Worm (Caenorhabditis elegans) whole organism, L2 larva: Measurements from ENCODE around the gene ugt-62.

Experiments
- F13H6.1 ChIP-seq: sonication (generic microtip); optimal IDR thresholded peaks from 2 replicates; lab custom pipeline; 2016; ENCODE audit warnings: missing genetic modification characterization, missing compliant biosample characterization
- R02D3.7 ChIP-seq: fragments of 150-350 bp; optimal IDR thresholded peaks from 2 replicates; lab custom pipeline; 2014; ENCODE audit warnings: missing biosample characterization, missing genetic modification characterization
- alr-1 ChIP-seq: fragments of 150-350 bp; optimal IDR thresholded peaks from 2 replicates; lab custom pipeline; 2014; ENCODE audit warnings: missing biosample characterization, missing genetic modification characterization
- blmp-1 ChIP-seq: sonication (generic microtip); optimal IDR thresholded peaks from 2 replicates; lab custom pipeline; 2017; ENCODE audit warnings: missing genetic modification characterization, mild to moderate bottlenecking, missing compliant biosample characterization, antibody characterized with exemption, moderate library complexity; ENCODE audit not compliant: insufficient read depth
- ceh-82 ChIP-seq: fragments of 150-350 bp; optimal IDR thresholded peaks from 2 replicates; lab custom pipeline; 2014; ENCODE audit warnings: missing biosample characterization, missing genetic modification characterization
- crh-2 ChIP-seq: sonication (generic microtip); optimal IDR thresholded peaks from 2 replicates; lab custom pipeline; 2017; ENCODE audit warnings: missing biosample characterization, missing genetic modification characterization
- dmd-4 ChIP-seq: sonication (generic microtip); optimal IDR thresholded peaks from 2 replicates; lab custom pipeline; 2017; ENCODE audit warnings: missing biosample characterization, missing genetic modification characterization
- elt-1 ChIP-seq: fragments of 150-350 bp; optimal IDR thresholded peaks from 2 replicates; lab custom pipeline; 2014; ENCODE audit warnings: missing biosample characterization, missing genetic modification characterization
- elt-3 ChIP-seq: sonication (generic microtip); optimal IDR thresholded peaks from 2 replicates; lab custom pipeline; 2017; ENCODE audit warnings: missing biosample characterization, missing genetic modification characterization
- fos-1 ChIP-seq: fragments of 150-350 bp; optimal IDR thresholded peaks from 2 replicates; lab custom pipeline; 2014; ENCODE audit warnings: missing biosample characterization, missing genetic modification characterization
- gmeb-1 ChIP-seq: fragments of 150-350 bp; optimal IDR thresholded peaks from 2 replicates; lab custom pipeline; 2014; ENCODE audit warnings: missing biosample characterization, missing genetic modification characterization
- lin-39 ChIP-seq: fragments of 150-350 bp; optimal IDR thresholded peaks from 2 replicates; lab custom pipeline; 2014; ENCODE audit warnings: missing biosample characterization, missing genetic modification reagents, missing genetic modification characterization
- lsy-2 ChIP-seq, 2 experiments: fragments of 150-350 bp in 1 of 2; sonication (generic microtip) in 1 of 2; optimal IDR thresholded peaks; 2 replicates each; lab custom pipeline; 2014 to 2017; ENCODE audit warnings: missing biosample characterization in 2 of 2, missing genetic modification characterization in 2 of 2
- mab-5 ChIP-seq: fragments of 150-350 bp; optimal IDR thresholded peaks from 2 replicates; lab custom pipeline; 2014; ENCODE audit warnings: missing biosample characterization, missing genetic modification characterization
- mbf-1 ChIP-seq: sonication (generic microtip); optimal IDR thresholded peaks from 2 replicates; lab custom pipeline; 2017; ENCODE audit warnings: missing biosample characterization, missing genetic modification characterization
- mdl-1 ChIP-seq, 2 experiments: fragments of 150-350 bp in 1 of 2; sonication (generic microtip) in 1 of 2; optimal IDR thresholded peaks; 2 replicates each; lab custom pipeline; 2017; ENCODE audit warnings: missing biosample characterization in 2 of 2, missing genetic modification characterization in 2 of 2
- nhr-10 ChIP-seq: sonication (generic microtip); optimal IDR thresholded peaks from 2 replicates; lab custom pipeline; 2017; ENCODE audit warnings: missing biosample characterization, missing genetic modification characterization
- nhr-11 ChIP-seq: fragments of 150-350 bp; optimal IDR thresholded peaks from 2 replicates; lab custom pipeline; 2014; ENCODE audit warnings: missing biosample characterization, missing genetic modification characterization
- nhr-12 ChIP-seq: fragments of 150-350 bp; optimal IDR thresholded peaks from 2 replicates; lab custom pipeline; 2014; ENCODE audit warnings: missing biosample characterization, missing genetic modification characterization
- nhr-129 ChIP-seq: fragments of 150-350 bp; optimal IDR thresholded peaks from 2 replicates; lab custom pipeline; 2014; ENCODE audit warnings: missing biosample characterization, missing genetic modification characterization
- nhr-21 ChIP-seq: fragments of 150-350 bp; optimal IDR thresholded peaks from 2 replicates; lab custom pipeline; 2014; ENCODE audit warnings: missing biosample characterization, missing genetic modification characterization
- nhr-23 ChIP-seq: fragments of 150-350 bp; optimal IDR thresholded peaks from 2 replicates; lab custom pipeline; 2014; ENCODE audit warnings: missing biosample characterization, missing genetic modification reagents, missing genetic modification characterization
- nhr-25 ChIP-seq: fragments of 150-350 bp; sonication (generic microtip); optimal IDR thresholded peaks from 3 replicates; lab custom pipeline; 2014; ENCODE audit warnings: missing biosample characterization, missing genetic modification characterization
- nhr-6 ChIP-seq: fragments of 150-350 bp; optimal IDR thresholded peaks from 2 replicates; lab custom pipeline; 2014; ENCODE audit warnings: missing biosample characterization, missing genetic modification characterization
- nhr-77 ChIP-seq: fragments of 150-350 bp; optimal IDR thresholded peaks from 2 replicates; lab custom pipeline; 2014; ENCODE audit warnings: missing biosample characterization, missing genetic modification characterization
- sem-4 ChIP-seq: fragments of 150-350 bp; optimal IDR thresholded peaks from 2 replicates; lab custom pipeline; 2014; ENCODE audit warnings: missing biosample characterization, missing genetic modification reagents, missing genetic modification characterization
- skn-1 ChIP-seq: sonication (generic microtip); optimal IDR thresholded peaks from 2 replicates; lab custom pipeline; 2017; ENCODE audit warnings: missing biosample characterization, missing genetic modification characterization
- sma-3 ChIP-seq: sonication (generic microtip); optimal IDR thresholded peaks from 2 replicates; lab custom pipeline; 2016; ENCODE audit warnings: missing genetic modification reagents, missing genetic modification characterization, missing compliant biosample characterization
- sma-9 ChIP-seq, 2 experiments: fragments of 150-350 bp in 1 of 2; sonication (generic microtip) in 1 of 2; optimal IDR thresholded peaks; 2 replicates each; lab custom pipeline; 2014 to 2016; ENCODE audit warnings: missing genetic modification characterization in 2 of 2, mild to moderate bottlenecking in 1 of 2, missing biosample characterization in 1 of 2, missing compliant biosample characterization in 1 of 2, missing genetic modification reagents in 1 of 2, moderate library complexity in 1 of 2
- unc-39 ChIP-seq: fragments of 150-350 bp; optimal IDR thresholded peaks from 2 replicates; lab custom pipeline; 2014; ENCODE audit warnings: missing biosample characterization, missing genetic modification characterization
- unc-62 ChIP-seq: fragments of 150-350 bp; optimal IDR thresholded peaks from 2 replicates; lab custom pipeline; 2014; ENCODE audit warnings: missing biosample characterization, missing genetic modification reagents, missing genetic modification characterization
- ztf-4 ChIP-seq: fragments of 150-350 bp; optimal IDR thresholded peaks from 2 replicates; lab custom pipeline; 2014; ENCODE audit warnings: missing biosample characterization, missing genetic modification characterization

ugt-62 gene

DNA sequence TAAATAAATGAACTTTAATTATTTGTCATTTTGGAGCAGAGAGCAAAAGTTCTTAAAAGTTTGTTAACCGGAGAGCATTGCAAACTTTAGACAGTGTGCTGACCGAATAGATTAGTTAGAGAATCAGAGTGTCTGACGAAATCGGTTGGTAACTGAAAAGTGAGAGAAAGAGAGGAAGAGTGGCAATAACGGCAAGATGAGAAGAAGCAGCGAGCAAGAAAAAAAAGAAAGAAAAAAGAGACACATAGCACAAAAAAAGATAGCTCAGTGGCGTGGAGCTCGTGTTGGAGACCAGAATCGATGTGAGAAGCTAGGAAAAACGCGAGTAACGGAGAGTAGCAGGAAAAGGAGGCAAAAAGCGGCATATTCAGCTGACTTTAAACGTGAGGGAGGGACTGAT, 36.1 kb downstream of the ugt-62 start (continued):
- TF ChIP-seq lsy-2 (tag; optimal IDR thresholded peaks at IDR 0.05; lab: Kevin White, UChicago), result peak; percentile 1 to 67
- TF ChIP-seq mdl-1 (tag; optimal IDR thresholded peaks at IDR 0.05; lab: Kevin White, UChicago), result peak in 1 of 2 experiments; percentile 39
- no peak for TF ChIP-seq nhr-11 (tag; lab: Kevin White, UChicago)
- peak; percentile 49 for TF ChIP-seq fos-1 (tag; lab: Kevin White, UChicago)
- no peak for TF ChIP-seq R02D3.7
- peak; percentile 14 for TF ChIP-seq lin-39 (tag; lab: Kevin White, UChicago)
- peak; percentile 93 for TF ChIP-seq nhr-129 (tag; lab: Kevin White, UChicago)
- TF ChIP-seq, all 48 proteins: peak for 18

DNA sequence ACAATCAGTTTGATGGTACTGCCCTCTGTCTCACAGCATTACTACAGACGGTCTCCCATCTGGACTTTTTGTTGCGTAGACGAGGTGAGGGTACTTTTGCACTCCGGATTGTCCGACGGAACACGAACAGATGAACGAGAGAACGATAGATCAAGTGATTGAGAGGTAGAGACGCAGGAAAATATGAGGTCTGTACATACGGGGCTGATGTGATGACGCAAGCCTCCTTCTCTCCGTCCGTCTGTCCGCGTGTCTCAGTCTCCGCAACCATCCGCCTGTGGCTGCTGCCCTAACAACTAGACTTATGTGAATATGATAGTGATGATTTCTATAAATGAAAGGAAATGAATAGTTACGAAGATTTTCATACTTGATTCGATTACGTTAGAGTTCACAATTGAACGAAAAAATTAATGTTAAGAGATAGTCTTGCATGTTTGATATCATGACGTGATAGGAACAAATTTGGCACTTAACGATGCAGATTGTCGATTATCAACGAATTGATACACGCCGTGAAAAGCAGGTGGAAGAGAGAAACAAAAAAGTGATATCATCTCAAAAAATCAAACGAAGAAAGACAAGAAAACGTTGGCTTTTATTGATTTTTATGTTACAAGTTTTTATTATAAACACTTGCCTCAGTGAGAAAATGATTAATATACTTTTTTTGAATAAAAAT, 37.7 kb downstream of the ugt-62 start:
- TF ChIP-seq nhr-25 (tag; lab: Kevin White, UChicago), result peak; percentile 43
- peak; percentile 89 for TF ChIP-seq fos-1 (tag; lab: Kevin White, UChicago)
- no peak for TF ChIP-seq mbf-1 (tag; lab: Kevin White, UChicago)
- TF ChIP-seq sma-3, result peak; percentile 38
- peak in 1 of 2 experiments; percentile 56 for TF ChIP-seq mdl-1 (tag; optimal IDR thresholded peaks at IDR 0.05; lab: Kevin White, UChicago)
- no peak for TF ChIP-seq nhr-12
- TF ChIP-seq sma-9 (GFP tag; optimal IDR thresholded peaks at IDR 0.05; lab: Kevin White, UChicago), result peak; percentile 66
- TF ChIP-seq sma-9 (tag; optimal IDR thresholded peaks at IDR 0.05; lab: Kevin White, UChicago), result no peak
- TF ChIP-seq nhr-21 (tag; lab: Kevin White, UChicago), result peak; percentile 43
- peak; percentile 68 for TF ChIP-seq crh-2 (tag; lab: Kevin White, UChicago)

DNA sequence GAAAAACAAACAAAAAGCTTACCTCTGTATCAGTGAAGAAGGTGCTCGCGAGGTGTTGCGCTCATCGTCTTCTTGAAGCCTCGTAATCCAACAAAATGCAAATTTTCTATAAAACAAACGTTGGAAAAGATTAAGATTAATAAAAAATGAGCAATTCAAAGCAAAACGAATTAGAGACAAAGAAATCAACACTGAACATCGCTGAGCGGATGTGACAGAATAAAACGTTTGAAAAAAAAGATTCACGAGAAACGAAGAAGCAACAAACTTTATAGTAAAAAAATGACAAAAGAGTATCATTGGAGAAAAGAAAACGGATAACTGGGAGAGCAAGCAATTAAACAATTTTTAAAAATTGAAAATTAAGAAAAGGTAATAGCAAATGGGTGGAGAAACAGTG, 41.5 kb downstream of the ugt-62 start, which contains the start of the genes C07G2.5 and atf-7:
Gene C07G2.5 (minus strand): TSS at position 101 of the 400 bp plus-strand sequence.
Gene atf-7 (minus strand): TSS at position 108 of the 400 bp plus-strand sequence.
- TF ChIP-seq skn-1 (tag; lab: Kevin White, UChicago), result no peak
- no peak for TF ChIP-seq ceh-82 (tag; lab: Kevin White, UChicago)
- TF ChIP-seq blmp-1 (tag; lab: Kevin White, UChicago), result no peak
- no peak for TF ChIP-seq nhr-10 (tag; lab: Kevin White, UChicago)
- TF ChIP-seq crh-2 (tag; lab: Kevin White, UChicago), result no peak
- no peak for TF ChIP-seq elt-3 (tag; lab: Kevin White, UChicago)
- TF ChIP-seq, all 48 proteins: peak for 0

DNA sequence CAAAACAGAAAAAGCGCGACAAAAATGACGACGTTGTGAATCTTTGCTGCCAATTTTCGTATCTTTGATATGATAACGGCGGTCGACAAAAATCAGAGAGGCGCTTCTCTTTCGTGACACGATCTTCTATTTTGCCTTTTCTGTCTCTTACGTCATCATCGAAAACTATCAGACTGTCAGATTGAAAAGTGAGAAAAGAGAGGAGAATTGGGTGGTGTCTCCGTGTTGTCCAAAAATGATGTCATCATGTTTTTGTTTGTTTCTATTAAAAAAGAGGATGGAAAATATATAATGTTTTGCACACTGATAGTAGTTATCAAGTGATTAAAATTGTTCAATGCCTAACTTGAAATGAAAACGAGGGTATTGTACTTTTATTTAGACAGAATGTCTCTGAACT, 44.3 kb downstream of the ugt-62 start:
- peak in 1 of 2 experiments; percentile 39 for TF ChIP-seq mdl-1 (tag; optimal IDR thresholded peaks at IDR 0.05; lab: Kevin White, UChicago)
- TF ChIP-seq blmp-1 (tag; lab: Kevin White, UChicago), result peak; percentile 60
- TF ChIP-seq nhr-23, result no peak
- peak; percentile 41 for TF ChIP-seq crh-2 (tag; lab: Kevin White, UChicago)
- TF ChIP-seq lsy-2 (tag; optimal IDR thresholded peaks at IDR 0.05; lab: Kevin White, UChicago), result peak in 1 of 2 experiments; percentile 40
- no peak for TF ChIP-seq unc-62 (GFP tag; lab: Kevin White, UChicago)
- TF ChIP-seq nhr-129 (tag; lab: Kevin White, UChicago), result peak; percentile 59
- peak; percentile 76 for TF ChIP-seq sma-3
- TF ChIP-seq nhr-6 (tag; lab: Kevin White, UChicago), result peak; percentile 25
- no peak for TF ChIP-seq mbf-1 (tag; lab: Kevin White, UChicago)
- TF ChIP-seq F13H6.1 (tag; lab: Kevin White, UChicago), result peak; percentile 13
- TF ChIP-seq unc-39 (tag; lab: Kevin White, UChicago), result no peak
- TF ChIP-seq nhr-25 (tag; lab: Kevin White, UChicago), result peak; percentile 60
- peak; percentile 2 for TF ChIP-seq gmeb-1
- TF ChIP-seq sma-9 (GFP tag; optimal IDR thresholded peaks at IDR 0.05; lab: Kevin White, UChicago), result peak; percentile 85
- no peak for TF ChIP-seq sma-9 (tag; optimal IDR thresholded peaks at IDR 0.05; lab: Kevin White, UChicago)
- TF ChIP-seq ztf-4 (tag; lab: Kevin White, UChicago), result peak; percentile 29
- peak; percentile 75 for TF ChIP-seq nhr-21 (tag; lab: Kevin White, UChicago)
- peak; percentile 65 for TF ChIP-seq fos-1 (tag; lab: Kevin White, UChicago)
- TF ChIP-seq, all 48 proteins: peak for 14

DNA sequence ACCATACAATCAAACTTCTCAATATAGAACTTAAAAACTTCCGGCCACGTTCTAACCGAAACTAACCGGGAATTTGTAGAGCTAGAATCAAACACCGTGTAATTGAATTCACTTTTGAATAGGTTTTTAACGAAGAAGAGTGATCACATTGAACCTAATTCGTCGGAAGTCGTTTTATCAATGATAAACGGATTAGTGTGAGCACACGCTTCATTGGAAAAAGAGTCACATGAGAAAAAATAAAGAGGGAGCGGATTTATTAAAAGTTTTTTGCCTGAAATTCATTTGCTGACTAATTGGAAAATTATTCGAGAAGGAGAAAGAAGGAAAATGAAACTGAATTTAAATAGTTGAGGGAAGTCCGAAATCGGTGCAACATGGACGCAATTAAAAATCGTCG, 44.7 kb downstream of the ugt-62 start:
- TF ChIP-seq elt-1 (tag; lab: Kevin White, UChicago) (no peak), F13H6.1 (tag; lab: Kevin White, UChicago) (no peak), alr-1 (no peak), skn-1 (tag; lab: Kevin White, UChicago) (no peak), sem-4 (no peak), mab-5 (tag; lab: Kevin White, UChicago) (no peak), elt-3 (tag; lab: Kevin White, UChicago) (no peak), dmd-4 (tag; lab: Kevin White, UChicago) (no peak), nhr-23 (no peak), nhr-6 (tag; lab: Kevin White, UChicago) (no peak), nhr-77 (tag; lab: Kevin White, UChicago) (no peak), ceh-82 (tag; lab: Kevin White, UChicago) (no peak)
